Worm (Caenorhabditis elegans): ENCODE data around the gene rpt-4.

The rpt-4 gene

DNA sequence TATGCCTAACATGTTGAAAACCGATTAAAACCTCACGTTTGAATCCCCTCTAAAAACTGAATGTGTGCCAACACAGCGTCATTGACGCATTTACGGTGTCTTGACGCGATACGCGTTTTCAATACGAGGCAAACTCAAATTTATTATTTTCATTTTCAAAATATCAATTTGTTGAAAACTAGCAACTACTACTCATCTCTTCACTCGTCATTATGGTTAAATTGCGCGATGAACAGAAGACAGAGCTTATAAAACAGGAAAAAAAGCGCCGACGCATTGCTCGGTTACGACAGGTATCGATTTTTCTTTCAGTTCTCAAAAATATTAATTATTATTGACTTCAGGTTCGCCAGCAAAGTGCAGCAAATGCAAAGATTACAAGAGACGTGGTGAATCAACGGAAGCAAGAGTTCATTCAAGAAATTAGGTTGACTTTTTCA lies 21.4 kb downstream of the rpt-4 start, which contains the start of gene enee-1 (continued):
- TF ChIP-seq madf-6 (GFP tag; IDR thresholded peaks at IDR 0.05) (peak; percentile 11; the same call in 1 of the 2 replicates), hrde-1 (tag; optimal IDR thresholded peaks at IDR 0.05; ENCODE audit: borderline replicate concordance) (no peak), lin-54 (GFP tag; optimal IDR thresholded peaks at IDR 0.05) (peak; percentile 90), mes-4 (tag; optimal IDR thresholded peaks at IDR 0.05) (no peak), snpc-4 (GFP tag; optimal IDR thresholded peaks at IDR 0.05) (no peak), snpc-4 (tag; optimal IDR thresholded peaks at IDR 0.05) (peak in 3 of 4 experiments; percentile 17 to 40 (median 24)), K12H6.12 (tag; optimal IDR thresholded peaks at IDR 0.05) (peak; percentile 39), Y53G8AR.9 (GFP tag; conservative IDR thresholded peaks at IDR 0.05) (peak; percentile 61; the same call in 1 of the 2 replicates), egrh-3 (GFP tag; IDR thresholded peaks at IDR 0.05) (no peak), dpff-1 (tag; optimal IDR thresholded peaks at IDR 0.05) (no peak), tlf-1 (GFP tag; optimal IDR thresholded peaks at IDR 0.05) (peak; percentile 36), ztf-6 (GFP tag; IDR thresholded peaks at IDR 0.05) (no peak), ekl-4 (GFP tag; IDR thresholded peaks at IDR 0.05) (0 out of 2 replicates have a peak, but pooled peaks have one; percentile 51), dpl-1 (GFP tag; optimal IDR thresholded peaks at IDR 0.05) (peak; percentile 74), dox-1 (GFP tag; IDR thresholded peaks at IDR 0.05) (peak; percentile 64; the same call in 1 of the 2 replicates), D2030.7 (GFP tag; IDR thresholded peaks at IDR 0.05) (peak; percentile 46), cebp-1 (GFP tag; IDR thresholded peaks at IDR 0.05) (no peak), cebp-1 (tag; optimal IDR thresholded peaks at IDR 0.05) (peak; percentile 60), lir-1 (GFP tag; conservative IDR thresholded peaks at IDR 0.05) (peak; percentile 17; the same call in 1 of the 2 replicates), C06A6.2 (GFP tag; conservative IDR thresholded peaks at IDR 0.05) (peak; percentile 56), rcor-1 (GFP tag; IDR thresholded peaks at IDR 0.05) (peak; percentile 52; the same call in 1 of the 2 replicates), ztf-26 (tag; optimal IDR thresholded peaks at IDR 0.05) (peak; percentile 56), Y56A3A.18 (GFP tag; IDR thresholded peaks at IDR 0.05) (0 out of 2 replicates have a peak, but pooled peaks have one; percentile 23), attf-6 (GFP tag; IDR thresholded peaks at IDR 0.05) (no peak), hmg-20 (GFP tag; IDR thresholded peaks at IDR 0.05) (0 out of 2 replicates have a peak, but pooled peaks have one; percentile 36), lin-35 (GFP tag; optimal IDR thresholded peaks at IDR 0.05) (peak; percentile 1 to 83 (median 58))

- TF ChIP-seq dox-1 (GFP tag; IDR thresholded peaks at IDR 0.05) (0 out of 2 replicates have a peak, but pooled peaks have one; percentile 12), zfh-2 (GFP tag; conservative IDR thresholded peaks at IDR 0.05) (peak; percentile 68), Y67H2A.10 (GFP tag; conservative IDR thresholded peaks at IDR 0.05) (no peak), hsf-1 (GFP tag; IDR thresholded peaks at IDR 0.05) (0 out of 2 replicates have a peak, but pooled peaks have one; percentile 13), sdz-38 (tag; optimal IDR thresholded peaks at IDR 0.05) (no peak)
These were observed 22.3 kb downstream of the rpt-4 start for ce11 chrII:23739-24138.

DNA sequence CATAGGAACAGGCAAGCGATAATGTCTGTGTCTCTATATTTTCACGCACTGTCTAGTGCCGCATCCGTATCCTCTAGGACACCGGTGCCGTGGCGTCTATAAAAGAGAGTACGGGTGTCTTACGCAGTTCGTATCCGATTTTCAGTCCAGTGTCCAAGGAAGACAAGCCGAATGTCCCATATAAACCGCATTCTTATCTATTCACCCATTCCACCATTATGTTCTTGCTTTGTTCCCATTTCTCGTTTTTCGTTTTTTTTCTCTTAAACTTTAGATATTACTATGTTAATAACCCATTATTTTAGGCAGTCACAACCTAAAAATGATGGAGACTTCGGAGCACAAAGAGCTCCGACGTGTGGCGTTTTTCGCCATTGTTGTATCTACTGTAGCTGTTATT lies 23.0 kb downstream of the rpt-4 start, which contains the start of gene sqt-2:
TSS of gene sqt-2 (plus strand) at position 301 of the 400 bp plus-strand sequence.
- no peak for TF ChIP-seq ztf-26 (tag; optimal IDR thresholded peaks at IDR 0.05)
- no peak for TF ChIP-seq madf-3 (GFP tag; IDR thresholded peaks at IDR 0.05)
- no peak for TF ChIP-seq sdz-38 (tag; optimal IDR thresholded peaks at IDR 0.05)
- TF ChIP-seq aptf-3 (GFP tag; IDR thresholded peaks at IDR 0.05) = no peak
- no peak for TF ChIP-seq somi-1 (GFP tag; optimal IDR thresholded peaks at IDR 0.05)
- TF ChIP-seq Y53F4B.3 (GFP tag; IDR thresholded peaks at IDR 0.05) = no peak
- no peak for TF ChIP-seq F22D6.2 (tag; optimal IDR thresholded peaks at IDR 0.05)
- TF ChIP-seq Y53G8AR.9 (GFP tag; conservative IDR thresholded peaks at IDR 0.05) = no peak
- no peak for TF ChIP-seq unc-62 (GFP tag; optimal IDR thresholded peaks at IDR 0.05)
- no peak for TF ChIP-seq egl-18 (GFP tag; IDR thresholded peaks at IDR 0.05)
- TF ChIP-seq egrh-3 (GFP tag; IDR thresholded peaks at IDR 0.05) = no peak
- TF ChIP-seq ztf-28 (GFP tag; IDR thresholded peaks at IDR 0.05) = no peak
- TF ChIP-seq rcor-1 (GFP tag; IDR thresholded peaks at IDR 0.05) = no peak
- TF ChIP-seq T26A5.8 (tag; optimal IDR thresholded peaks at IDR 0.05) = no peak

All from whole organism, young adult.